Fruit fly (Drosophila melanogaster): ENCODE data around the gene bond.
A peak's percentile ranks its signal among the peaks of the same experiment; 100 is the strongest.

bond gene

dm6 chr3R:22547585-22548022 is 2.9 kb upstream of the bond start, which contains the start of gene AdipoR (continued):
- peak; percentile 25 for TF ChIP-seq gsb-n (tag; optimal IDR thresholded peaks at IDR 0.05)
- TF ChIP-seq CG11398 (GFP tag; optimal IDR thresholded peaks at IDR 0.05), result peak; percentile 3
- TF ChIP-seq CG7928 (GFP tag; optimal IDR thresholded peaks at IDR 0.05), result no peak
- peak; percentile 14 for TF ChIP-seq CG13424 (tag; optimal IDR thresholded peaks at IDR 0.05)
- peak; percentile 40 for TF ChIP-seq CG2712 (tag; optimal IDR thresholded peaks at IDR 0.05)
- TF ChIP-seq pnt (GFP tag; optimal IDR thresholded peaks at IDR 0.05), result no peak
- TF ChIP-seq MBD-R2 (GFP tag; IDR thresholded peaks at IDR 0.05), result peak; percentile 84
- no peak for TF ChIP-seq Awh (GFP tag; IDR thresholded peaks at IDR 0.05)
- TF ChIP-seq pfk (GFP tag; optimal IDR thresholded peaks at IDR 0.05), result peak; percentile 33
- TF ChIP-seq CG15601 (tag; optimal IDR thresholded peaks at IDR 0.05), result peak; percentile 5
- no peak for TF ChIP-seq CG3407 (GFP tag; optimal IDR thresholded peaks at IDR 0.05)
- no peak for TF ChIP-seq CG15479 (GFP tag; optimal IDR thresholded peaks at IDR 0.05)
- no peak for TF ChIP-seq NC2β (GFP tag; optimal IDR thresholded peaks at IDR 0.05)
- peak; percentile 48 for TF ChIP-seq Lhr (GFP tag; optimal IDR thresholded peaks at IDR 0.05)
- peak; percentile 38 for TF ChIP-seq nau (GFP tag; optimal IDR thresholded peaks at IDR 0.05)
- no peak for TF ChIP-seq jing (GFP tag; optimal IDR thresholded peaks at IDR 0.05)
- no peak for TF ChIP-seq dpn (GFP tag; optimal IDR thresholded peaks at IDR 0.05)
- no peak for TF ChIP-seq run (tag; optimal IDR thresholded peaks at IDR 0.05)
- TF ChIP-seq E2f2 (GFP tag; IDR thresholded peaks at IDR 0.05), result peak; percentile 99
- TF ChIP-seq gt (GFP tag; IDR thresholded peaks at IDR 0.05), result no peak
- TF ChIP-seq ap (GFP tag; IDR thresholded peaks at IDR 0.05), result no peak
- TF ChIP-seq sob (GFP tag; IDR thresholded peaks at IDR 0.05), result peak; percentile 12; the same call in 1 of the 2 replicates
- no peak for TF ChIP-seq Trl (optimal IDR thresholded peaks at IDR 0.05)
- peak; percentile 11 for TF ChIP-seq Trl (GFP tag; optimal IDR thresholded peaks at IDR 0.05)
- no peak for TF ChIP-seq croc (GFP tag; conservative IDR thresholded peaks at IDR 0.05)
- TF ChIP-seq kni (GFP tag; optimal IDR thresholded peaks at IDR 0.05), result peak; percentile 35
- peak; percentile 5 for TF ChIP-seq fd64A (GFP tag; optimal IDR thresholded peaks at IDR 0.05)
- no peak for TF ChIP-seq cwo (GFP tag; optimal IDR thresholded peaks at IDR 0.05)
- peak; percentile 78 for TF ChIP-seq CG3847 (GFP tag; IDR thresholded peaks at IDR 0.05)
- no peak for TF ChIP-seq CG8089 (GFP tag; optimal IDR thresholded peaks at IDR 0.05)
- no peak for TF ChIP-seq Hr39 (optimal IDR thresholded peaks at IDR 0.05)
- TF ChIP-seq CG17385 (GFP tag; optimal IDR thresholded peaks at IDR 0.05), result no peak
- peak; percentile 14 for TF ChIP-seq mirr (GFP tag; optimal IDR thresholded peaks at IDR 0.05)
- TF ChIP-seq CG3281 (GFP tag; optimal IDR thresholded peaks at IDR 0.05), result no peak
- TF ChIP-seq ab (GFP tag; optimal IDR thresholded peaks at IDR 0.05), result no peak
- 0 out of 2 replicates have a peak, but pooled peaks have one; percentile 14 for TF ChIP-seq Ptx1 (GFP tag; IDR thresholded peaks at IDR 0.05)
- TF ChIP-seq CG11504 (tag; optimal IDR thresholded peaks at IDR 0.05), result peak; percentile 37
- peak; percentile 28 for TF ChIP-seq CG10979 (tag; optimal IDR thresholded peaks at IDR 0.05)
- TF ChIP-seq CG11247 (GFP tag; IDR thresholded peaks at IDR 0.05), result no peak
- peak; percentile 3 for TF ChIP-seq CG17912 (GFP tag; optimal IDR thresholded peaks at IDR 0.05)
- peak; percentile 34 for TF ChIP-seq bcd (GFP tag; optimal IDR thresholded peaks at IDR 0.05)
- TF ChIP-seq tap (tag; optimal IDR thresholded peaks at IDR 0.05), result no peak
- TF ChIP-seq CG17359 (tag; optimal IDR thresholded peaks at IDR 0.05), result no peak
- no peak for TF ChIP-seq CG12219 (GFP tag; optimal IDR thresholded peaks at IDR 0.05)
- peak; percentile 32 for TF ChIP-seq Jarid2 (GFP tag; optimal IDR thresholded peaks at IDR 0.05)
- TF ChIP-seq Mes4 (GFP tag; optimal IDR thresholded peaks at IDR 0.05), result peak; percentile 4
- peak; percentile 44 for TF ChIP-seq Deaf1 (tag; optimal IDR thresholded peaks at IDR 0.05)
- no peak for TF ChIP-seq CG10321 (GFP tag; IDR thresholded peaks at IDR 0.05)
- no peak for TF ChIP-seq Bteb2 (GFP tag; optimal IDR thresholded peaks at IDR 0.05)
- TF ChIP-seq Adf1 (GFP tag; IDR thresholded peaks at IDR 0.05), result peak; percentile 34; the same call in 1 of the 2 replicates
- TF ChIP-seq Meics (GFP tag; optimal IDR thresholded peaks at IDR 0.05), result peak; percentile 95
- TF ChIP-seq CG15696 (tag; optimal IDR thresholded peaks at IDR 0.05), result no peak

Measured in whole organism, embryonic.